Worm (Caenorhabditis elegans) whole organism, young adult: ENCODE measurements around the gene fbxa-192.

Experiments used
- F39B2.1 ChIP-seq: fragments of 200-800 bp; sonication (Bioruptor generic); IDR thresholded peaks from 2 replicates; pipeline ENCODE4 v1.3.6; 2022; ENCODE audit warnings: missing genetic modification reagents, missing genetic modification characterization, missing compliant biosample characterization
- F52B5.7 ChIP-seq: sonication (generic microtip); optimal IDR thresholded peaks from 2 replicates; lab custom pipeline; 2016; ENCODE audit warnings: mild to moderate bottlenecking, missing genetic modification characterization, missing compliant biosample characterization
- Y53G8AR.9 ChIP-seq: fragments of 200-800 bp; sonication (Bioruptor generic); conservative IDR thresholded peaks from 2 replicates; pipeline ENCODE4 v1.3.6; 2022; ENCODE audit warnings: missing genetic modification reagents, missing genetic modification characterization, missing compliant biosample characterization
- Y56A3A.18 ChIP-seq: fragments of 200-800 bp; sonication (Bioruptor generic); IDR thresholded peaks from 2 replicates; pipeline ENCODE4 v1.3.6; 2022; ENCODE audit warnings: missing genetic modification reagents, missing genetic modification characterization, missing compliant biosample characterization
- Y67H2A.10 ChIP-seq: fragments of 200-800 bp; sonication (Bioruptor generic); conservative IDR thresholded peaks from 2 replicates; pipeline ENCODE4 v1.3.6; 2022; ENCODE audit warnings: missing genetic modification reagents, missing genetic modification characterization, missing compliant biosample characterization
- akir-1 ChIP-seq: fragments of 200-800 bp; sonication (Bioruptor generic); optimal IDR thresholded peaks from 2 replicates; lab custom pipeline; 2018; ENCODE audit warnings: mild to moderate bottlenecking, missing genetic modification characterization, moderate library complexity, missing compliant biosample characterization
- aptf-2 ChIP-seq: fragments of 200-800 bp; sonication (Bioruptor generic); conservative IDR thresholded peaks from 2 replicates; pipeline ENCODE4 v1.3.6; 2022; ENCODE audit warnings: missing genetic modification reagents, missing genetic modification characterization, missing compliant biosample characterization
- attf-3 ChIP-seq: fragments of 200-800 bp; sonication (Bioruptor generic); conservative IDR thresholded peaks from 2 replicates; pipeline ENCODE4 v1.3.6; 2022; ENCODE audit warnings: missing genetic modification reagents, missing genetic modification characterization, missing compliant biosample characterization
- bed-1 ChIP-seq: fragments of 200-800 bp; sonication (Bioruptor generic); IDR thresholded peaks from 2 replicates; pipeline ENCODE4 v1.3.6; 2022; ENCODE audit warnings: missing genetic modification reagents, missing genetic modification characterization, missing compliant biosample characterization
- cebp-2 ChIP-seq: fragments of 200-800 bp; sonication (Bioruptor generic); IDR thresholded peaks from 2 replicates; pipeline ENCODE4 v1.3.6; 2022; ENCODE audit warnings: missing genetic modification characterization, missing compliant biosample characterization
- ceh-58 ChIP-seq: fragments of 200-800 bp; sonication (Bioruptor generic); IDR thresholded peaks from 2 replicates; pipeline ENCODE4 v1.3.6; 2022; ENCODE audit warnings: missing genetic modification characterization, missing compliant biosample characterization
- chd-7 ChIP-seq: sonication (generic microtip); optimal IDR thresholded peaks from 2 replicates; lab custom pipeline; 2016; ENCODE audit warnings: mild to moderate bottlenecking, missing genetic modification characterization, moderate library complexity, missing compliant biosample characterization
- dpff-1 ChIP-seq: sonication (generic microtip); optimal IDR thresholded peaks from 2 replicates; lab custom pipeline; 2017; ENCODE audit warnings: mild to moderate bottlenecking, missing genetic modification characterization, missing compliant biosample characterization
- efl-1 ChIP-seq: fragments of 150-350 bp; optimal IDR thresholded peaks from 2 replicates; lab custom pipeline; 2014; ENCODE audit warnings: missing biosample characterization, missing genetic modification reagents, missing genetic modification characterization
- egrh-3 ChIP-seq: fragments of 200-800 bp; sonication (Bioruptor generic); IDR thresholded peaks from 2 replicates; pipeline ENCODE4 v1.3.6; 2022; ENCODE audit warnings: missing genetic modification reagents, missing genetic modification characterization, missing compliant biosample characterization
- ekl-4 ChIP-seq: fragments of 200-800 bp; sonication (Bioruptor generic); IDR thresholded peaks from 2 replicates; pipeline ENCODE4 v1.3.6; 2022; ENCODE audit warnings: missing genetic modification reagents, missing genetic modification characterization, missing compliant biosample characterization
- fkh-3 ChIP-seq: sonication (generic microtip); optimal IDR thresholded peaks from 2 replicates; lab custom pipeline; 2016; ENCODE audit warnings: mild to moderate bottlenecking, missing genetic modification characterization, missing compliant biosample characterization
- hlh-26 ChIP-seq: fragments of 200-800 bp; sonication (Bioruptor generic); conservative IDR thresholded peaks from 2 replicates; pipeline ENCODE4 v1.3.6; 2022; ENCODE audit warnings: missing genetic modification reagents, missing genetic modification characterization, missing compliant biosample characterization
- hmg-1.2 ChIP-seq: fragments of 200-800 bp; sonication (Bioruptor generic); IDR thresholded peaks from 2 replicates; pipeline ENCODE4 v1.3.6; 2022; ENCODE audit warnings: missing genetic modification reagents, missing genetic modification characterization, missing compliant biosample characterization
- hmg-20 ChIP-seq: fragments of 200-800 bp; sonication (Bioruptor generic); IDR thresholded peaks from 2 replicates; pipeline ENCODE4 v1.3.6; 2022; ENCODE audit warnings: missing genetic modification reagents, missing genetic modification characterization, missing compliant biosample characterization
- lag-1 ChIP-seq: fragments of 200-800 bp; sonication (Bioruptor generic); IDR thresholded peaks from 2 replicates; pipeline ENCODE4 v1.3.6; 2022; ENCODE audit warnings: missing genetic modification reagents, missing genetic modification characterization, missing compliant biosample characterization
- let-526 ChIP-seq: fragments of 200-800 bp; sonication (Bioruptor generic); IDR thresholded peaks from 2 replicates; pipeline ENCODE4 v1.3.6; 2022; ENCODE audit warnings: missing genetic modification reagents, missing genetic modification characterization, missing compliant biosample characterization
- lin-35 ChIP-seq, 3 experiments: fragments of 150-350 bp in 2 of 3; sonication (generic microtip) in 1 of 3; optimal IDR thresholded peaks; 2 replicates each; lab custom pipeline; 2014 to 2018; ENCODE audit warnings: missing biosample characterization in 3 of 3, missing genetic modification characterization in 3 of 3, missing genetic modification reagents in 3 of 3
- lsl-1 ChIP-seq: fragments of 200-800 bp; sonication (Bioruptor generic); optimal IDR thresholded peaks from 2 replicates; lab custom pipeline; 2018; ENCODE audit warnings: mild to moderate bottlenecking, missing genetic modification characterization, moderate library complexity, missing compliant biosample characterization
- mxl-1 ChIP-seq: sonication (generic microtip); optimal IDR thresholded peaks from 2 replicates; lab custom pipeline; 2016; ENCODE audit warnings: missing genetic modification characterization, missing compliant biosample characterization
- nfya-1 ChIP-seq: sonication (generic microtip); optimal IDR thresholded peaks from 2 replicates; lab custom pipeline; 2017; ENCODE audit warnings: antibody characterized with exemption, missing compliant biosample characterization, missing genetic modification characterization, borderline replicate concordance; ENCODE audit not compliant: insufficient read depth
- nhr-120 ChIP-seq: fragments of 200-800 bp; sonication (Bioruptor generic); IDR thresholded peaks from 2 replicates; pipeline ENCODE4 v1.3.6; 2022; ENCODE audit warnings: missing genetic modification characterization, missing compliant biosample characterization
- nhr-90 ChIP-seq: sonication (generic microtip); optimal IDR thresholded peaks from 2 replicates; lab custom pipeline; 2016; ENCODE audit warnings: missing genotype, mild to moderate bottlenecking, missing genetic modification characterization, missing compliant biosample characterization
- rec-8 ChIP-seq, 2 experiments: sonication (generic microtip); optimal IDR thresholded peaks; 2 replicates each; lab custom pipeline; 2016; ENCODE audit warnings: mild to moderate bottlenecking in 2 of 2, missing genetic modification characterization in 2 of 2, missing genetic modification reagents in 2 of 2, missing genotype in 2 of 2, missing biosample characterization in 1 of 2, missing compliant biosample characterization in 1 of 2, moderate library complexity in 1 of 2
- snpc-1.1 ChIP-seq: sonication (generic microtip); optimal IDR thresholded peaks from 2 replicates; lab custom pipeline; 2017; ENCODE audit warnings: missing genetic modification characterization, mild to moderate bottlenecking, missing compliant biosample characterization, antibody characterized with exemption, moderate library complexity, missing genotype, missing genetic modification reagents; ENCODE audit not compliant: insufficient read depth
- snpc-1.3 ChIP-seq: sonication (generic microtip); optimal IDR thresholded peaks from 2 replicates; lab custom pipeline; 2017; ENCODE audit warnings: missing genetic modification characterization, mild to moderate bottlenecking, missing compliant biosample characterization, antibody characterized with exemption, moderate library complexity, missing genotype, missing genetic modification reagents; ENCODE audit not compliant: insufficient read depth
- snpc-4 ChIP-seq, 5 experiments: fragments of 150-350 bp in 1 of 5; sonication (generic microtip) in 4 of 5; optimal IDR thresholded peaks; 2 replicates each; lab custom pipeline; 2014 to 2018; ENCODE audit warnings: missing genetic modification characterization in 5 of 5, missing biosample characterization in 3 of 5, antibody characterized with exemption in 2 of 5, mild to moderate bottlenecking in 2 of 5, missing compliant biosample characterization in 2 of 5, missing genotype in 2 of 5, moderate library complexity in 2 of 5, missing genetic modification reagents in 1 of 5
- zfh-2 ChIP-seq: fragments of 200-800 bp; sonication (Bioruptor generic); conservative IDR thresholded peaks from 2 replicates; pipeline ENCODE4 v1.3.6; 2022; ENCODE audit warnings: missing genetic modification reagents, missing genetic modification characterization, missing compliant biosample characterization
- ztf-25 ChIP-seq: fragments of 200-800 bp; sonication (Bioruptor generic); IDR thresholded peaks from 2 replicates; pipeline ENCODE4 v1.3.6; 2022; ENCODE audit warnings: missing genetic modification reagents, missing genetic modification characterization, missing compliant biosample characterization
- ztf-26 ChIP-seq: sonication (generic microtip); optimal IDR thresholded peaks from 2 replicates; lab custom pipeline; 2017; ENCODE audit warnings: missing genetic modification characterization, missing compliant biosample characterization

Gene fbxa-192

DNA sequence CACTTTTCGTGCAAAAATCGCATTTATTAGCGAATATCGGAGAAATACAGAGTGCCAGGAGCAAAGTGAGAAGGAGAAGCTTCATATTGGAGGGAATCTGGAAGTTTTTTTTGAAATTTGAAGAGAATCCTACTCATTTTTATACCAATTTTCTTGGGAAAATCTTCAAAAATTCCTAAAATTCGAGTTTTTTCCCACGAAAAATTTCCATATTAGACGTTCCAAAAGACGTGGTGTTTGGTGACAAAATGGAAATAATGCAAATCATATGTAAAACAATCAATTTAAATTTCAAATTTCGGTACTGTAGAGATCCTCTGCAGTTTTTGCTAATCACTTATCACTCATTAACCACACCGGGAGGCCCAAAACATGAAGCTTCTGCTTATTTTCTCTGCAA lies 34.5 kb upstream of the fbxa-192 start, which contains the start of the genes F59A1.16 and F59A1.6:
Gene F59A1.16 (minus strand): TSS at position 101 of the 400 bp plus-strand sequence.
Gene F59A1.6 (plus strand): TSS at position 285 of the 400 bp plus-strand sequence.
- TF ChIP-seq nfya-1 (tag; lab: Kevin White, UChicago) (no peak), akir-1 (no peak), ekl-4 (GFP tag; lab: Robert Waterston, UW) (no peak), ztf-26 (tag; lab: Kevin White, UChicago) (no peak), hmg-20 (GFP tag; lab: Robert Waterston, UW) (no peak), rec-8 (tag; optimal IDR thresholded peaks at IDR 0.05; lab: Kevin White, UChicago) (no peak), nhr-90 (tag; lab: Kevin White, UChicago) (no peak), aptf-2 (GFP tag; lab: Robert Waterston, UW) (no peak), ztf-25 (no peak), cebp-2 (GFP tag; lab: Robert Waterston, UW) (no peak), fkh-3 (tag; lab: Kevin White, UChicago) (no peak), Y53G8AR.9 (GFP tag; lab: Robert Waterston, UW) (no peak), snpc-1.3 (tag; lab: Kevin White, UChicago) (no peak), lin-35 (GFP tag; optimal IDR thresholded peaks at IDR 0.05; lab: Kevin White, UChicago) (no peak), hlh-26 (GFP tag; lab: Robert Waterston, UW) (no peak), chd-7 (tag; lab: Kevin White, UChicago) (no peak), zfh-2 (GFP tag; lab: Robert Waterston, UW) (no peak)

DNA sequence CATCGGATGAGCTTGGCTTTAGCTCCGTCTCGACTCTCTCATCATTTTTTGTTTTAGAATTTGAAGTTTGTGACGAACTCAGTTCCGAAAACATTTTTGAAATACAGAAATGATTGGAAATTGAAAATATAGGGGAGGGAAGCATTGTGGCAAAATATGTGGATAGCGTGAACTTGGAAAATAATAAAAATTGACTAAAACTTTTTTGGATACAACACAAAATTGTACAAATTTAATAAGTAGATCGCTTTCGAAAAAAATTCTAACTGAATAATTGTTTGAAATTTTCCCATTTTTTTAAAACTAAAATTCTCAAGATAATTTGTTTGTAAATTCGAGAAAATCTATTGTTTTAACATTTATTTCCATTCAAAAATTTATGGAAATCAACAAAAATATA lies 33.4 kb upstream of the fbxa-192 start, which contains the start of gene F59A1.15:
Gene F59A1.15 (minus strand): TSS at position 101 of the 400 bp plus-strand sequence.
- no peak for TF ChIP-seq efl-1 (GFP tag; lab: Kevin White, UChicago)
- TF ChIP-seq snpc-1.1 (tag; lab: Kevin White, UChicago): no peak
- TF ChIP-seq Y56A3A.18 (GFP tag; lab: Robert Waterston, UW): no peak

- TF ChIP-seq egrh-3 (peak; percentile 59; the same call in 1 of the 2 replicates), lag-1 (no peak), zfh-2 (GFP tag; lab: Robert Waterston, UW) (peak; percentile 74)
- TF ChIP-seq, all 124 proteins: peak for 2
These were observed 33.0 kb upstream of the fbxa-192 start for ce11 chrV:17683290-17683689.

DNA sequence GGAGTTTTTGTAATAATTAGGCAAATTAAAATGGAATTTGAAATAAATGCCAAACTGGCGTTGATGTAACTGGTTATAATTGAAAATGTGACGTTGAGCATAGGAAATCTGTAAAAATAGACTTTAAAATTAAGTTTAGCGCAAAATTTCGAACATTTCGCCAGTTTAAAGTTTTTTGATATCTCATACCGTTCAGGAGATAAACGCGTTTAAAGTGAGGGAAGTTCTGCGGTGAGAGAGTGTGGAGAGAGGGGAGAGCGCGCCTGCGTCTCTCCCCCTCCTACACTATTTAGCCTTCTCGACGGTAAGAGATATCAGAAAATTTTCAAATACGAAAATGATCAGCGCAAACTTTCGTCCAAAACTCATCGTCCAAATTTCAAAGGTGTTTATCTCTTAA lies 26.2 kb upstream of the fbxa-192 start, which contains the start of gene str-92:
Gene str-92 (minus strand): TSS at position 101 of the 400 bp plus-strand sequence.
- no peak for TF ChIP-seq nhr-120 (GFP tag; lab: Robert Waterston, UW)
- TF ChIP-seq let-526 (GFP tag; lab: Robert Waterston, UW): no peak
- no peak for TF ChIP-seq mxl-1 (tag; lab: Kevin White, UChicago)
- TF ChIP-seq snpc-4 (GFP tag; optimal IDR thresholded peaks at IDR 0.05; lab: Kevin White, UChicago): no peak
- TF ChIP-seq snpc-4 (tag; optimal IDR thresholded peaks at IDR 0.05; lab: Kevin White, UChicago): no peak
- no peak for TF ChIP-seq lsl-1 (GFP tag; lab: Kevin White, UChicago)
- no peak for TF ChIP-seq akir-1
- TF ChIP-seq bed-1: no peak
- no peak for TF ChIP-seq ceh-58 (GFP tag; lab: Robert Waterston, UW)
- TF ChIP-seq F52B5.7: no peak
- no peak for TF ChIP-seq hmg-1.2 (GFP tag; lab: Robert Waterston, UW)
- no peak for TF ChIP-seq dpff-1 (tag; lab: Kevin White, UChicago)
- no peak for TF ChIP-seq Y67H2A.10 (GFP tag; lab: Robert Waterston, UW)
- no peak for TF ChIP-seq attf-3 (GFP tag; lab: Robert Waterston, UW)
- TF ChIP-seq egrh-3: no peak
- TF ChIP-seq F39B2.1 (GFP tag; lab: Robert Waterston, UW): no peak
